Fruit fly (Drosophila melanogaster): ENCODE measurements around the gene rictor.

DNA sequence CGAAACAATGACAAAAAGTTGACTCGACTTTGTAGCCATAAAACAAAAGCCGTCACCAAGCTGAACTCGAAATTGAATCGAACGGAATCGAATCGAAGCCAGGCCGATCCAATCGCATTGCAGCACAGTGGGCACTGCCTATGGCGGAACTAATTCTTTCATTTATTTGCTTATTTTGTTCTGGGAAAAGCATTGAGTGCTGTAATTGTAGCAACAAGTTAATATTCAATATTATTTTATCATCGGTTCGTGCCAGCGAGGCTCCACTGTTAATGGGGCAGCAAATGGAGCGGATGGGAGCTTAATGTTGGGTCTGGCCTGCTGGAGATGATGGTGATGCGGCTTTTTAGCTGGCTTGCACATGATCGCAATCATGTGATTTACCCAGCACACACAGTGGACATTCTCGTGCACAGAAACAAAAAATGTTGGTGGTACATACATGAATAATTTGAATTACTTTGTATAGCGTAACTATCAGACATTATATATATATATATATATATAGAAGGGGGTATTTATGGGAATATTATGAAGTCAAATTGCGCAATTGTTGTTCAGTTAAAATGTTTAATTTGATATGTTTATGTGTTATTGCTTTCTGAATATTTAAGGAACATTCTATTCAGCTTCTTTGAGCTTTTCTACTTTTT is 28.4 kb upstream of the rictor start:
- TF ChIP-seq Sin3A (optimal IDR thresholded peaks at IDR 0.05): no peak
- TF ChIP-seq Myc (optimal IDR thresholded peaks at IDR 0.05): no peak

Measured in Kc167 (cell line).